Fruit fly (Drosophila melanogaster) whole organism, wandering third instar larva: ENCODE data around the gene pr.

Experiments used
- Dfd ChIP-seq: fragments of >200 bp; optimal IDR thresholded peaks from 2 replicates; lab custom pipeline; 2017; ENCODE audit warnings: missing biosample characterization, missing genetic modification characterization
- fru ChIP-seq: fragments of 200-800 bp; sonication (Bioruptor generic); optimal IDR thresholded peaks from 3 replicates; lab custom pipeline; 2016; ENCODE audit warnings: missing biosample characterization, mild to moderate bottlenecking, missing genetic modification characterization
- h ChIP-seq: fragments of 200-800 bp; sonication (Bioruptor generic); optimal IDR thresholded peaks from 3 replicates; lab custom pipeline; 2016; ENCODE audit warnings: missing biosample characterization, mild to moderate bottlenecking, missing genetic modification characterization
- psq ChIP-seq: fragments of 200-800 bp; sonication (Bioruptor generic); optimal IDR thresholded peaks from 3 replicates; lab custom pipeline; 2017; ENCODE audit warnings: missing biosample characterization, mild to moderate bottlenecking, missing genetic modification characterization, moderate library complexity
- rgr ChIP-seq: fragments of 200-800 bp; sonication (Bioruptor generic); optimal IDR thresholded peaks from 3 replicates; lab custom pipeline; 2016; ENCODE audit warnings: missing biosample characterization, mild to moderate bottlenecking, missing genetic modification characterization
- sv ChIP-seq: fragments of 200-800 bp; sonication (Bioruptor generic); optimal IDR thresholded peaks from 3 replicates; lab custom pipeline; 2016; ENCODE audit warnings: missing biosample characterization, missing genetic modification characterization
- usp ChIP-seq: fragments of >200 bp; optimal IDR thresholded peaks from 2 replicates; lab custom pipeline; 2017; ENCODE audit warnings: missing biosample characterization, missing genetic modification characterization

DNA sequence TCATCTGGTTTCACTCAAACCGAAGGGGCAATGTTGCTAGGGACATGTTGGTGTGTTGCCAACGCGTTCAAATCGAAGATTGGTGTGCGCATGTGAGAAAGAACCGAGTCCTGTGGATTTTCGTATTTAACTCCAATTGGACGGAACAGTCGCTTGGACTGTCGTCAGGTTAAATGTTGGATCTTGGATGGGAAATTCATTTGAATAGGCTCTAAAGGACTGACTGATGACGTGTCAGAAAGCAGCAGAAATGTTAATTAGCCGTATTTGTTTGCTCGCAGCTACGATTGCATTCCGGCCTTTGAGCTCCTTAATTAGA lies 45.9 kb upstream of the pr start:
- TF ChIP-seq h (GFP tag; lab: Kevin White, UChicago) (no peak), Dfd (no peak), psq (GFP tag; lab: Kevin White, UChicago) (no peak), rgr (GFP tag; lab: Kevin White, UChicago) (no peak), fru (GFP tag; lab: Kevin White, UChicago) (no peak), usp (no peak), sv (GFP tag; lab: Kevin White, UChicago) (no peak)
